Fruit fly (Drosophila melanogaster) whole organism, embryonic: ENCODE results near the gene CG3078.

Experiments
- Abd-B ChIP-seq: fragments of 200-800 bp; sonication (Bioruptor generic); optimal IDR thresholded peaks from 2 replicates; lab custom pipeline; 2018; ENCODE audit warnings: missing biosample characterization, mild to moderate bottlenecking, missing genetic modification characterization, moderate library complexity
- Asciz ChIP-seq: fragments of 200-800 bp; sonication (Bioruptor generic); optimal IDR thresholded peaks from 2 replicates; lab custom pipeline; 2017; ENCODE audit warnings: missing biosample characterization, mild to moderate bottlenecking, missing genetic modification characterization, missing genetic modification reagents
- Bdp1 ChIP-seq: fragments of 200-800 bp; sonication (Bioruptor generic); optimal IDR thresholded peaks from 3 replicates; lab custom pipeline; 2016; ENCODE audit warnings: missing biosample characterization, missing genetic modification characterization
- CG10267 ChIP-seq: fragments of 200-800 bp; sonication (Bioruptor generic); optimal IDR thresholded peaks from 2 replicates; lab custom pipeline; 2018; ENCODE audit warnings: missing biosample characterization, mild to moderate bottlenecking, missing genetic modification characterization, moderate library complexity
- CG10959 ChIP-seq: fragments of 200-800 bp; sonication (Bioruptor generic); IDR thresholded peaks from 2 replicates; pipeline ENCODE4 v1.3.6; 2022; ENCODE audit warnings: missing biosample characterization, missing genetic modification characterization
- CG10979 ChIP-seq: fragments of 200-800 bp; sonication (Bioruptor generic); optimal IDR thresholded peaks from 2 replicates; lab custom pipeline; 2018; ENCODE audit warnings: missing biosample characterization, mild to moderate bottlenecking, missing genetic modification characterization, moderate library complexity
- CG13894 ChIP-seq: fragments of 200-800 bp; sonication (Bioruptor generic); optimal IDR thresholded peaks from 3 replicates; lab custom pipeline; 2018; ENCODE audit warnings: missing biosample characterization, mild to moderate bottlenecking, missing genetic modification characterization, moderate library complexity
- CG14860 ChIP-seq: fragments of 200-800 bp; sonication (Bioruptor generic); IDR thresholded peaks from 3 replicates; pipeline ENCODE4 v1.3.6; 2022; ENCODE audit warnings: missing biosample characterization, missing genetic modification characterization; ENCODE audit not compliant: partially characterized antibody
- CG14965 ChIP-seq: fragments of 200-800 bp; sonication (Bioruptor generic); optimal IDR thresholded peaks from 2 replicates; lab custom pipeline; 2016; ENCODE audit warnings: missing biosample characterization, missing genetic modification characterization, borderline replicate concordance
- CG15479 ChIP-seq: fragments of 200-800 bp; sonication (Bioruptor generic); optimal IDR thresholded peaks from 3 replicates; lab custom pipeline; 2019; ENCODE audit warnings: missing biosample characterization, mild to moderate bottlenecking, missing genetic modification characterization, moderate library complexity
- CG1602 ChIP-seq: fragments of 200-800 bp; sonication (Bioruptor generic); optimal IDR thresholded peaks from 3 replicates; lab custom pipeline; 2016; ENCODE audit warnings: missing biosample characterization, missing genetic modification characterization
- CG16813 ChIP-seq: fragments of 200-800 bp; sonication (Bioruptor generic); IDR thresholded peaks from 3 replicates; pipeline ENCODE4 v1.3.6; 2022; ENCODE audit warnings: missing biosample characterization, missing genetic modification characterization; ENCODE audit not compliant: partially characterized antibody
- CG2129 ChIP-seq: fragments of 200-800 bp; sonication (Bioruptor generic); IDR thresholded peaks from 2 replicates; pipeline ENCODE4 v1.3.6; 2022; ENCODE audit warnings: missing biosample characterization, missing genetic modification characterization; ENCODE audit not compliant: partially characterized antibody
- CG31224 ChIP-seq: fragments of 200-800 bp; sonication (Bioruptor generic); IDR thresholded peaks from 2 replicates; pipeline ENCODE4 v1.3.6; 2022; ENCODE audit warnings: missing biosample characterization, missing genetic modification characterization
- CG3163 ChIP-seq: fragments of 200-800 bp; sonication (Bioruptor generic); optimal IDR thresholded peaks from 3 replicates; lab custom pipeline; 2016; ENCODE audit warnings: missing biosample characterization, missing genetic modification characterization
- CG6765 ChIP-seq: fragments of 200-800 bp; sonication (Bioruptor generic); optimal IDR thresholded peaks from 3 replicates; lab custom pipeline; 2017; ENCODE audit warnings: missing biosample characterization, mild to moderate bottlenecking, missing genetic modification characterization
- CG8089 ChIP-seq: fragments of 200-800 bp; sonication (Bioruptor generic); optimal IDR thresholded peaks from 3 replicates; lab custom pipeline; 2016; ENCODE audit warnings: missing biosample characterization, missing genetic modification characterization
- CG8388 ChIP-seq: fragments of 200-800 bp; sonication (Bioruptor generic); optimal IDR thresholded peaks from 2 replicates; lab custom pipeline; 2019; ENCODE audit warnings: missing biosample characterization, mild to moderate bottlenecking, missing genetic modification characterization, moderate library complexity
- CG8765 ChIP-seq: fragments of 200-800 bp; sonication (Bioruptor generic); IDR thresholded peaks from 2 replicates; pipeline ENCODE4 v1.3.6; 2022; ENCODE audit warnings: missing biosample characterization, missing genetic modification characterization
- CG9932 ChIP-seq: fragments of 200-800 bp; sonication (Bioruptor generic); IDR thresholded peaks from 2 replicates; pipeline ENCODE4 v1.3.6; 2022; ENCODE audit warnings: missing biosample characterization, missing genetic modification characterization
- Camta ChIP-seq: fragments of 200-800 bp; sonication (Bioruptor generic); optimal IDR thresholded peaks from 2 replicates; lab custom pipeline; 2016; ENCODE audit warnings: missing biosample characterization, missing genetic modification characterization
- CoRest ChIP-seq: fragments of 200-800 bp; sonication (Bioruptor generic); optimal IDR thresholded peaks from 3 replicates; lab custom pipeline; 2018; ENCODE audit warnings: missing biosample characterization, mild to moderate bottlenecking, missing genetic modification characterization, moderate library complexity
- Dfd ChIP-seq, 2 experiments: fragments of >200 bp; optimal IDR thresholded peaks; 2 replicates each; lab custom pipeline; 2017; ENCODE audit warnings: missing biosample characterization in 2 of 2, missing genetic modification characterization in 2 of 2
- Drgx ChIP-seq: fragments of 200-800 bp; sonication (Bioruptor generic); IDR thresholded peaks from 2 replicates; pipeline ENCODE4 v1.3.6; 2022; ENCODE audit warnings: missing biosample characterization, missing genetic modification characterization
- ERR ChIP-seq: fragments of 200-800 bp; sonication (Bioruptor generic); optimal IDR thresholded peaks from 2 replicates; lab custom pipeline; 2016; ENCODE audit warnings: missing biosample characterization, missing genetic modification characterization
- HmgD ChIP-seq: fragments of 200-800 bp; sonication (Bioruptor generic); optimal IDR thresholded peaks from 3 replicates; lab custom pipeline; 2016; ENCODE audit warnings: missing biosample characterization, missing genetic modification characterization
- Hmx ChIP-seq: fragments of 200-800 bp; sonication (Bioruptor generic); optimal IDR thresholded peaks from 2 replicates; lab custom pipeline; 2016; ENCODE audit warnings: missing biosample characterization, missing genetic modification characterization
- Hr78 ChIP-seq, 2 experiments: fragments of 200-800 bp in 1 of 2; fragments of >200 bp in 1 of 2; sonication (Bioruptor generic) in 1 of 2; optimal IDR thresholded peaks; 2 replicates each; lab custom pipeline; 2017 to 2019; ENCODE audit warnings: missing biosample characterization in 2 of 2, missing genetic modification characterization in 2 of 2, mild to moderate bottlenecking in 1 of 2, moderate library complexity in 1 of 2
- MTF-1 ChIP-seq: fragments of 200-800 bp; sonication (Bioruptor generic); optimal IDR thresholded peaks from 2 replicates; lab custom pipeline; 2018; ENCODE audit warnings: missing biosample characterization, mild to moderate bottlenecking, missing genetic modification characterization, borderline replicate concordance
- Rx ChIP-seq: fragments of 200-800 bp; sonication (Bioruptor generic); IDR thresholded peaks from 2 replicates; pipeline ENCODE4 v1.3.6; 2022; ENCODE audit warnings: missing biosample characterization, missing genetic modification characterization
- Spps ChIP-seq: fragments of 200-800 bp; sonication (Bioruptor generic); optimal IDR thresholded peaks from 2 replicates; lab custom pipeline; 2018; ENCODE audit warnings: missing biosample characterization, mild to moderate bottlenecking, missing genetic modification characterization
- crol ChIP-seq: fragments of 200-800 bp; sonication (Bioruptor generic); IDR thresholded peaks from 2 replicates; pipeline ENCODE4 v1.3.6; 2022; ENCODE audit warnings: missing biosample characterization, missing genetic modification characterization
- dimm ChIP-seq: fragments of 200-800 bp; sonication (Bioruptor generic); IDR thresholded peaks from 2 replicates; pipeline ENCODE4 v1.3.6; 2022; ENCODE audit warnings: missing biosample characterization, missing genetic modification characterization
- ftz-f1 ChIP-seq: fragments of 200-800 bp; sonication (Bioruptor generic); optimal IDR thresholded peaks from 2 replicates; lab custom pipeline; 2016; ENCODE audit warnings: missing biosample characterization, missing genetic modification characterization
- h ChIP-seq: fragments of >200 bp; optimal IDR thresholded peaks from 2 replicates; lab custom pipeline; 2017
- insv ChIP-seq, 2 experiments: fragments of 200-800 bp; sonication (Bioruptor generic); optimal IDR thresholded peaks; 3 replicates each; lab custom pipeline; 2016 to 2018; ENCODE audit warnings: missing biosample characterization in 2 of 2, missing genetic modification characterization in 2 of 2
- lmd ChIP-seq: fragments of 200-800 bp; sonication (Bioruptor generic); IDR thresholded peaks from 2 replicates; pipeline ENCODE4 v1.3.6; 2022; ENCODE audit warnings: missing biosample characterization, missing genetic modification characterization
- lov ChIP-seq, 2 experiments: fragments of 200-800 bp in 1 of 2; fragments of >200 bp in 1 of 2; sonication (Bioruptor generic) in 1 of 2; IDR thresholded peaks in 1 of 2; optimal IDR thresholded peaks in 1 of 2; 2 replicates in 1 of 2; 3 replicates in 1 of 2; pipeline versions ENCODE4 v1.3.6 to Lab custom; 2017 to 2022; ENCODE audit warnings: missing biosample characterization in 1 of 2, missing genetic modification characterization in 1 of 2
- nau ChIP-seq: fragments of 200-800 bp; sonication (Bioruptor generic); optimal IDR thresholded peaks from 3 replicates; lab custom pipeline; 2017; ENCODE audit warnings: missing biosample characterization, mild to moderate bottlenecking, missing genetic modification characterization, missing genetic modification reagents
- otp ChIP-seq: fragments of 200-800 bp; sonication (Bioruptor generic); IDR thresholded peaks from 3 replicates; pipeline ENCODE4, ENCODE4 v1.3.6; 2022; ENCODE audit warnings: missing biosample characterization, missing genetic modification characterization
- peb ChIP-seq: fragments of 200-800 bp; sonication (Bioruptor generic); IDR thresholded peaks from 2 replicates; pipeline ENCODE4 v1.3.6; 2022; ENCODE audit warnings: missing biosample characterization, missing genetic modification characterization
- pzg ChIP-seq: fragments of 200-800 bp; sonication (Bioruptor generic); optimal IDR thresholded peaks from 3 replicates; lab custom pipeline; 2018; ENCODE audit warnings: missing biosample characterization, mild to moderate bottlenecking, missing genetic modification characterization, moderate library complexity
- schlank ChIP-seq: fragments of 200-800 bp; sonication (Bioruptor generic); optimal IDR thresholded peaks from 2 replicates; lab custom pipeline; 2018; ENCODE audit warnings: missing biosample characterization, mild to moderate bottlenecking, missing genetic modification characterization
- seq ChIP-seq: fragments of 200-800 bp; sonication (Bioruptor generic); IDR thresholded peaks from 2 replicates; pipeline ENCODE4 v1.3.6; 2022; ENCODE audit warnings: missing biosample characterization, missing genetic modification characterization
- sim ChIP-seq: fragments of 200-800 bp; sonication (Bioruptor generic); IDR thresholded peaks from 2 replicates; pipeline ENCODE4 v1.3.6; 2022; ENCODE audit warnings: missing biosample characterization, missing genetic modification characterization
- sna ChIP-seq: fragments of 200-800 bp; sonication (Bioruptor generic); IDR thresholded peaks from 2 replicates; pipeline ENCODE4 v1.3.6; 2022; ENCODE audit warnings: missing biosample characterization, missing genetic modification characterization; ENCODE audit not compliant: partially characterized antibody
- tap ChIP-seq: fragments of 200-800 bp; optimal IDR thresholded peaks from 3 replicates; lab custom pipeline; 2019; ENCODE audit warnings: missing biosample characterization, mild to moderate bottlenecking, missing genetic modification characterization, moderate library complexity
- wor ChIP-seq: fragments of 200-800 bp; sonication (Bioruptor generic); IDR thresholded peaks from 2 replicates; pipeline ENCODE4 v1.3.6; 2022; ENCODE audit warnings: missing biosample characterization, missing genetic modification characterization
- yki ChIP-seq: fragments of >200 bp; optimal IDR thresholded peaks from 3 replicates; lab custom pipeline; 2018
- zen ChIP-seq: fragments of 200-800 bp; sonication (Bioruptor generic); optimal IDR thresholded peaks from 3 replicates; lab custom pipeline; 2018; ENCODE audit warnings: missing biosample characterization, mild to moderate bottlenecking, missing genetic modification characterization, moderate library complexity
- zfh1 ChIP-seq: fragments of 200-800 bp; sonication (Bioruptor generic); IDR thresholded peaks from 3 replicates; pipeline ENCODE4 v1.3.6; 2022; ENCODE audit warnings: missing biosample characterization, missing genetic modification characterization

The CG3078 gene

DNA sequence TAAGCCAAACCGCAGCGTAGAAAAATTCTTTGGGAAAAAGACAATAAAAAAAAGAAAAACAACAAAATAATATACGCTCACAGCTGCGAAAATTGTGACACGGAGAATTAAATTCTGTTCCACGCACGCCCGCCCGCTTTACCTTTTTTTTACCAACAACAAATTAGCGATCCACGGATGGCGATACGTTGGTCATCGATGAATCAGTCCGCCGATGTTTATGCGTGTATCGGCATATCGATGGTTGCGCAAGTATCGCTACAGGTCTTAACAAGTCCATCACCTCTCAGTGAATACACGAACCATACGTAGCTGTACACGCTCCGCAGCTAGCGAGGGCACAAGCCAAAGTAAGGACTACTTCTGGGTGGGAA, 10.9 kb upstream of the CG3078 start, which contains the start of gene CG2924 (continued):
- TF ChIP-seq CG9932 (GFP tag; lab: Robert Waterston, UW) (peak; percentile 95), insv (GFP tag; optimal IDR thresholded peaks at IDR 0.05; lab: Kevin White, UChicago) (peak in 1 of 2 experiments; percentile 9), nau (GFP tag; lab: Kevin White, UChicago) (no peak), CG15479 (GFP tag; lab: Kevin White, UChicago) (peak; percentile 88), CoRest (tag; lab: Kevin White, UChicago) (peak; percentile 39), CG10959 (GFP tag; lab: Robert Waterston, UW) (peak; percentile 29; the same call in 1 of the 2 replicates), Bdp1 (GFP tag; lab: Kevin White, UChicago) (peak; percentile 22), CG31224 (GFP tag; lab: Robert Waterston, UW) (peak; percentile 30; the same call in 1 of the 2 replicates), peb (GFP tag; lab: Robert Waterston, UW) (no peak), dimm (GFP tag; lab: Robert Waterston, UW) (no peak), Abd-B (GFP tag; lab: Kevin White, UChicago) (no peak), Dfd (GFP tag; optimal IDR thresholded peaks at IDR 0.05; lab: Kevin White, UChicago) (no peak), Drgx (GFP tag; lab: Robert Waterston, UW) (no peak), CG6765 (GFP tag; lab: Kevin White, UChicago) (no peak), CG10979 (peak; percentile 0), ERR (GFP tag; lab: Kevin White, UChicago) (peak; percentile 66), ftz-f1 (GFP tag; lab: Kevin White, UChicago) (peak; percentile 68), CG8388 (GFP tag; lab: Kevin White, UChicago) (no peak), CG16813 (peak; percentile 100), CG8089 (GFP tag; lab: Kevin White, UChicago) (no peak), CG14965 (GFP tag; lab: Kevin White, UChicago) (no peak), Hr78 (GFP tag; optimal IDR thresholded peaks at IDR 0.05; lab: Kevin White, UChicago) (no peak), CG14860 (GFP tag; lab: Robert Waterston, UW) (peak; percentile 97), yki (no peak), CG8765 (GFP tag; lab: Robert Waterston, UW) (peak; percentile 61), wor (GFP tag; lab: Robert Waterston, UW) (no peak), tap (tag; lab: Kevin White, UChicago) (no peak), HmgD (GFP tag; lab: Kevin White, UChicago) (peak; percentile 89), sim (no peak), CG10267 (tag; lab: Kevin White, UChicago) (peak; percentile 69), schlank (no peak), lov (optimal IDR thresholded peaks at IDR 0.05; lab: Kevin White, UChicago) (no peak), lov (GFP tag; IDR thresholded peaks at IDR 0.05; lab: Robert Waterston, UW) (0 out of 3 replicates have a peak, but pooled peaks have one; percentile 19), Spps (tag; lab: Kevin White, UChicago) (no peak), zen (tag; lab: Kevin White, UChicago) (no peak), lmd (GFP tag; lab: Robert Waterston, UW) (peak; percentile 53; the same call in 1 of the 2 replicates), Rx (GFP tag; lab: Robert Waterston, UW) (peak; percentile 62), Camta (GFP tag; lab: Kevin White, UChicago) (peak; percentile 34), crol (GFP tag; lab: Robert Waterston, UW) (no peak), zfh1 (GFP tag; lab: Robert Waterston, UW) (peak; percentile 72; the same call in 2 of the 3 replicates), h (lab: Kevin White, UChicago) (no peak), CG2129 (GFP tag; lab: Robert Waterston, UW) (peak; percentile 96), sna (GFP tag; lab: Robert Waterston, UW) (peak; percentile 99), CG13894 (tag; lab: Kevin White, UChicago) (peak; percentile 83), MTF-1 (no peak), CG3163 (GFP tag; lab: Kevin White, UChicago) (peak; percentile 54), otp (GFP tag; lab: Robert Waterston, UW) (no peak), CG1602 (GFP tag; lab: Kevin White, UChicago) (peak; percentile 38), Hmx (GFP tag; lab: Kevin White, UChicago) (no peak), pzg (peak; percentile 100), seq (GFP tag; lab: Robert Waterston, UW) (no peak), Asciz (peak; percentile 23)
